Worm (Caenorhabditis elegans) whole organism, mixed stage, embryonic: ENCODE measurements around the gene rfip-2.

ENCODE experiments used
- blmp-1 ChIP-seq: fragments of 150-350 bp; optimal IDR thresholded peaks from 2 replicates; lab custom pipeline; 2014; ENCODE audit warnings: missing biosample characterization, missing genetic modification characterization
- elt-1 ChIP-seq: sonication (generic microtip); optimal IDR thresholded peaks from 2 replicates; lab custom pipeline; 2017; ENCODE audit warnings: missing genetic modification characterization, mild to moderate bottlenecking, missing compliant biosample characterization, antibody characterized with exemption, moderate library complexity, borderline replicate concordance; ENCODE audit not compliant: insufficient read depth
- lin-13 ChIP-seq: fragments of 150-350 bp; optimal IDR thresholded peaks from 2 replicates; lab custom pipeline; 2014; ENCODE audit warnings: missing biosample characterization, missing genetic modification characterization
- mab-5 ChIP-seq: fragments of 150-350 bp; optimal IDR thresholded peaks from 2 replicates; lab custom pipeline; 2014; ENCODE audit warnings: missing biosample characterization, missing genetic modification characterization
- mls-2 ChIP-seq: sonication (generic microtip); optimal IDR thresholded peaks from 2 replicates; lab custom pipeline; 2016; ENCODE audit warnings: mild to moderate bottlenecking, missing genetic modification characterization, moderate library complexity, missing compliant biosample characterization
- nhr-237 ChIP-seq: fragments of 150-350 bp; optimal IDR thresholded peaks from 2 replicates; lab custom pipeline; 2014; ENCODE audit warnings: missing biosample characterization, missing genetic modification characterization
- nhr-76 ChIP-seq: sonication (generic microtip); optimal IDR thresholded peaks from 2 replicates; lab custom pipeline; 2017; ENCODE audit warnings: missing biosample characterization, missing genetic modification characterization
- pha-4 ChIP-seq: fragments of 150-350 bp; optimal IDR thresholded peaks from 2 replicates; lab custom pipeline; 2018; ENCODE audit warnings: missing biosample characterization, missing genetic modification reagents, missing genetic modification characterization
- snpc-4 ChIP-seq: fragments of 150-350 bp; optimal IDR thresholded peaks from 2 replicates; lab custom pipeline; 2014; ENCODE audit warnings: missing biosample characterization, missing genetic modification characterization
- unc-62 ChIP-seq: fragments of 150-350 bp; optimal IDR thresholded peaks from 2 replicates; lab custom pipeline; 2014; ENCODE audit warnings: missing biosample characterization, missing genetic modification reagents, missing genetic modification characterization

DNA sequence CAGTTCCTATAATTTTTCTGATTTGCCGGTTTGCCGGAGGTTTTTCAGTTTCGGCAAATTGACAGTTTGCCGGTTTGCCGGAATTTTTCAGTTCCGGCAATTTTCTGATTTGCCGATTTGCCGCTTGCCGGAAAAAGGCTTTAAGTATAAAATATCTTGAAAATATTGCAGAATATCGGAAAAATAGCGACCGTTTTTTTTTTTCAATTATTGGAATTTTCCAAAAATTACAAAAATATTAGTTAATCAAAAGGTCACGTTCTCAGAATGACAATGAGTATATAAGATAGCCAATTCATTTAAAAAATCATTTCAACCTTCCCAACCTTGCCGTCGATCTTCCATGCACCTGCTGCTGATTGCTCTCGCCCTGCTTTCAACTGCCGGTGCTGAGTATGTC, 41.3 kb upstream of the rfip-2 start, which contains the start of gene T02H6.7:
- no peak for TF ChIP-seq unc-62 (GFP tag; lab: Kevin White, UChicago)
- TF ChIP-seq nhr-76 (tag; lab: Kevin White, UChicago), result no peak
- no peak for TF ChIP-seq lin-13 (tag; lab: Kevin White, UChicago)
- no peak for TF ChIP-seq snpc-4 (tag; lab: Kevin White, UChicago)
- no peak for TF ChIP-seq pha-4
- no peak for TF ChIP-seq elt-1
- no peak for TF ChIP-seq blmp-1
- no peak for TF ChIP-seq nhr-237
- no peak for TF ChIP-seq mls-2 (tag; lab: Kevin White, UChicago)
- TF ChIP-seq mab-5 (tag; lab: Kevin White, UChicago), result no peak
